Worm (Caenorhabditis elegans): ENCODE measurements around the gene pde-4.

DNA sequence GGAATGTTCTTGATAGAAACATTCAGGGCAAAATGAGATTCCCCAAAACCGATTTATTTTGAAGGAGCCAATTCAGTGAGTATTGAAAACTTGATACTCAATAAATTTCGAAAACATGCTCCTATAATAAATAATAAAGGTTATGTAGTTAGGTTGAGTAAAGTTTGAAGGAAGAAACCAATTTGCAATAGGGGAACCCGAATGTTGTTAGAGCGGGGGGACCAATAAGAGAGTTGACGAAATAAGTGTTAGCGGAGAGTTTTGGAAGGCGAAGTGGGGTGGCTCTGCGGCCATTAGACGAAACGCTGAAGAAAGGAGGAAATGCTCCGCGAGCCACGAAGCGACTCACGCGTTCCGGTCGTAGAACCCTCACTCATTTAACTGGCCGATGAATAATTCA is 26.1 kb downstream of the pde-4 start:
- TF ChIP-seq nhr-28 (tag; optimal IDR thresholded peaks at IDR 0.05) (no peak), unc-39 (tag; optimal IDR thresholded peaks at IDR 0.05) (no peak), pha-4 (tag; optimal IDR thresholded peaks at IDR 0.05) (no peak), elt-3 (tag; optimal IDR thresholded peaks at IDR 0.05) (no peak)

All from whole organism, mixed stage, embryonic.